Worm (Caenorhabditis elegans) whole organism, L1 larva: ENCODE data around the gene clec-70.

Experiments used
- lin-35 ChIP-seq, 2 experiments: fragments of 150-350 bp; optimal IDR thresholded peaks; 2 replicates each; lab custom pipeline; 2014; ENCODE audit warnings: missing biosample characterization in 2 of 2, missing genetic modification characterization in 2 of 2, missing genetic modification reagents in 2 of 2
- mdl-1 ChIP-seq, 2 experiments: fragments of 150-350 bp; optimal IDR thresholded peaks; 2 replicates each; lab custom pipeline; 2014 to 2017; ENCODE audit warnings: missing biosample characterization in 2 of 2, missing genetic modification characterization in 2 of 2, inconsistent platforms in 1 of 2

ce11 chrIV:3909114-3909513 is 23.4 kb upstream of the clec-70 start, which contains the start of gene F56D6.13:
- no peak for TF ChIP-seq mdl-1 (tag; optimal IDR thresholded peaks at IDR 0.05; lab: Kevin White, UChicago)
- TF ChIP-seq lin-35 (GFP tag; optimal IDR thresholded peaks at IDR 0.05; lab: Kevin White, UChicago) = no peak
